Worm (Caenorhabditis elegans): ENCODE measurements around the gene K10F12.7.

DNA sequence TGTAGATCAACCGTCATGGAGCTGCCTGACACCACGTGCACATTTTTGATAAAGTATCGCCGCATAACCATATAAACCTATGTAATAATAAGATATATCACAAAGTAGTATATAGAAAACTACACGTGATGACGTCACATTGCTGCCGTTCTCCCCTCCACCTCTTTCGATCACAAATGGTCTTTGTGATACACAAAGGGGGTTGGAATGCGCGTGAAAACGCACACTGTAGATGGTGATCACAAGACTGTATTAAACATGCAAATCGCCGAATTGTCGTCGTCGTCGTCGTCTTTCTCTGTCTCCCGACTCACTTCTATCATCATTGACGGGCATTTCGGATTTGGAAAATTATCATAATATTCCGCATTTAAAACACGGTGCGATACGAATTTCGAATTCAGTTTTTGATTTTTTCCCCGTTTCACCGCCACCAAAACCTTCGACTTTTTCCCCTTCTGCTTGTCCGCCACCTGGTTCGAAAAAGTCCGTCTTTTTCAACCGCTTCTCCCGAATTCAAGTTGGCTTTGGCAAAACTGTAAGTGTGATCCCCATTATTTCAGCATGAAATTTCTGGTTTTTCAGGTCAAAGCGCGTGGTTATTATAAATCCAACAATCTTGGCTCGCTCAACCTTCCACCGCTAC is 19.9 kb upstream of the K10F12.7 start, which contains the start of the genes Y55B1BL.1 and Y55B1BL.2:
- TF ChIP-seq pat-9 (tag; optimal IDR thresholded peaks at IDR 0.05) (no peak), pha-4 (tag; optimal IDR thresholded peaks at IDR 0.05) (no peak), hlh-6 (tag; optimal IDR thresholded peaks at IDR 0.05) (no peak), nhr-11 (tag; optimal IDR thresholded peaks at IDR 0.05) (no peak), fkh-6 (tag; optimal IDR thresholded peaks at IDR 0.05) (no peak), unc-55 (GFP tag; optimal IDR thresholded peaks at IDR 0.05) (no peak)

Measured in whole organism, late embryonic.